Worm (Caenorhabditis elegans) whole organism, young adult: ENCODE data around the gene srg-36.

Experiments
- B0035.1 ChIP-seq: sonication (generic microtip); optimal IDR thresholded peaks from 2 replicates; lab custom pipeline; 2016; ENCODE audit warnings: missing genetic modification characterization, mild to moderate bottlenecking, missing compliant biosample characterization, missing genotype, missing genetic modification reagents
- B0336.3 ChIP-seq: fragments of 200-800 bp; sonication (Bioruptor generic); IDR thresholded peaks from 2 replicates; pipeline ENCODE4 v1.3.6; 2022; ENCODE audit warnings: missing genetic modification characterization, missing compliant biosample characterization
- D2030.7 ChIP-seq: fragments of 200-800 bp; sonication (Bioruptor generic); IDR thresholded peaks from 2 replicates; pipeline ENCODE4 v1.3.6; 2022; ENCODE audit warnings: missing genetic modification reagents, missing genetic modification characterization, missing compliant biosample characterization
- F33H1.4 ChIP-seq: fragments of 200-800 bp; sonication (Bioruptor generic); IDR thresholded peaks from 2 replicates; pipeline ENCODE4 v1.3.6; 2022; ENCODE audit warnings: missing genetic modification reagents, missing genetic modification characterization, missing compliant biosample characterization
- F49E8.2 ChIP-seq: sonication (generic microtip); optimal IDR thresholded peaks from 3 replicates; lab custom pipeline; 2017; ENCODE audit warnings: missing genetic modification characterization, mild to moderate bottlenecking, missing compliant biosample characterization, antibody characterized with exemption, moderate library complexity; ENCODE audit not compliant: insufficient read depth
- Y67H2A.10 ChIP-seq: fragments of 200-800 bp; sonication (Bioruptor generic); conservative IDR thresholded peaks from 2 replicates; pipeline ENCODE4 v1.3.6; 2022; ENCODE audit warnings: missing genetic modification reagents, missing genetic modification characterization, missing compliant biosample characterization
- Y79H2A.3 ChIP-seq: fragments of 200-800 bp; sonication (Bioruptor generic); conservative IDR thresholded peaks from 2 replicates; pipeline ENCODE4 v1.3.6; 2022; ENCODE audit warnings: missing genetic modification reagents, missing genetic modification characterization, missing compliant biosample characterization
- ZK185.1 ChIP-seq: sonication (generic microtip); optimal IDR thresholded peaks from 2 replicates; lab custom pipeline; 2016; ENCODE audit warnings: mild to moderate bottlenecking, missing genetic modification characterization, missing compliant biosample characterization; ENCODE audit not compliant: poor library complexity, severe bottlenecking
- akir-1 ChIP-seq: fragments of 200-800 bp; sonication (Bioruptor generic); optimal IDR thresholded peaks from 2 replicates; lab custom pipeline; 2018; ENCODE audit warnings: mild to moderate bottlenecking, missing genetic modification characterization, moderate library complexity, missing compliant biosample characterization
- aptf-3 ChIP-seq: fragments of 200-800 bp; sonication (Bioruptor generic); IDR thresholded peaks from 2 replicates; pipeline ENCODE4 v1.3.6; 2022; ENCODE audit warnings: missing genetic modification characterization, missing compliant biosample characterization
- ccch-3 ChIP-seq: fragments of 200-800 bp; sonication (Bioruptor generic); optimal IDR thresholded peaks from 2 replicates; lab custom pipeline; 2018; ENCODE audit warnings: mild to moderate bottlenecking, missing genetic modification characterization, missing compliant biosample characterization
- cebp-1 ChIP-seq, 2 experiments: fragments of 200-800 bp in 1 of 2; sonication (Bioruptor generic) in 1 of 2; sonication (generic microtip) in 1 of 2; IDR thresholded peaks in 1 of 2; optimal IDR thresholded peaks in 1 of 2; 2 replicates each; pipeline versions ENCODE4 v1.3.6 to Lab custom; 2017 to 2022; ENCODE audit warnings: missing compliant biosample characterization in 2 of 2, missing genetic modification characterization in 2 of 2, mild to moderate bottlenecking in 1 of 2, missing genetic modification reagents in 1 of 2, moderate library complexity in 1 of 2
- ceh-100 ChIP-seq: fragments of 200-800 bp; sonication (Bioruptor generic); IDR thresholded peaks from 2 replicates; pipeline ENCODE4 v1.3.6; 2022; ENCODE audit warnings: missing genetic modification reagents, missing genetic modification characterization, missing compliant biosample characterization
- ceh-40 ChIP-seq: fragments of 200-800 bp; sonication (Bioruptor generic); IDR thresholded peaks from 2 replicates; pipeline ENCODE4 v1.3.6; 2022; ENCODE audit warnings: missing genetic modification characterization, missing compliant biosample characterization
- dpl-1 ChIP-seq: fragments of 150-350 bp; optimal IDR thresholded peaks from 2 replicates; lab custom pipeline; 2014; ENCODE audit warnings: missing biosample characterization, missing genetic modification reagents, missing genetic modification characterization
- efl-1 ChIP-seq: fragments of 150-350 bp; optimal IDR thresholded peaks from 2 replicates; lab custom pipeline; 2014; ENCODE audit warnings: missing biosample characterization, missing genetic modification reagents, missing genetic modification characterization
- egl-44 ChIP-seq: fragments of 200-800 bp; sonication (Bioruptor generic); IDR thresholded peaks from 2 replicates; pipeline ENCODE4 v1.3.6; 2022; ENCODE audit warnings: missing genetic modification reagents, missing genetic modification characterization, missing compliant biosample characterization
- ekl-4 ChIP-seq: fragments of 200-800 bp; sonication (Bioruptor generic); IDR thresholded peaks from 2 replicates; pipeline ENCODE4 v1.3.6; 2022; ENCODE audit warnings: missing genetic modification reagents, missing genetic modification characterization, missing compliant biosample characterization
- hlh-26 ChIP-seq: fragments of 200-800 bp; sonication (Bioruptor generic); conservative IDR thresholded peaks from 2 replicates; pipeline ENCODE4 v1.3.6; 2022; ENCODE audit warnings: missing genetic modification reagents, missing genetic modification characterization, missing compliant biosample characterization
- hmg-1.2 ChIP-seq: fragments of 200-800 bp; sonication (Bioruptor generic); IDR thresholded peaks from 2 replicates; pipeline ENCODE4 v1.3.6; 2022; ENCODE audit warnings: missing genetic modification reagents, missing genetic modification characterization, missing compliant biosample characterization
- lag-1 ChIP-seq: fragments of 200-800 bp; sonication (Bioruptor generic); IDR thresholded peaks from 2 replicates; pipeline ENCODE4 v1.3.6; 2022; ENCODE audit warnings: missing genetic modification reagents, missing genetic modification characterization, missing compliant biosample characterization
- madf-10 ChIP-seq: sonication (generic microtip); optimal IDR thresholded peaks from 2 replicates; lab custom pipeline; 2016; ENCODE audit warnings: mild to moderate bottlenecking, missing genetic modification characterization, missing compliant biosample characterization
- madf-6 ChIP-seq: fragments of 200-800 bp; sonication (Bioruptor generic); IDR thresholded peaks from 2 replicates; pipeline ENCODE4 v1.3.6; 2022; ENCODE audit warnings: missing genetic modification reagents, missing genetic modification characterization, missing compliant biosample characterization
- madf-8 ChIP-seq: fragments of 200-800 bp; sonication (Bioruptor generic); conservative IDR thresholded peaks from 2 replicates; pipeline ENCODE4 v1.3.6; 2022; ENCODE audit warnings: missing genetic modification reagents, missing genetic modification characterization, missing compliant biosample characterization
- nhr-120 ChIP-seq: fragments of 200-800 bp; sonication (Bioruptor generic); IDR thresholded peaks from 2 replicates; pipeline ENCODE4 v1.3.6; 2022; ENCODE audit warnings: missing genetic modification characterization, missing compliant biosample characterization
- pbrm-1 ChIP-seq: fragments of 200-800 bp; sonication (Bioruptor generic); IDR thresholded peaks from 2 replicates; pipeline ENCODE4 v1.3.6; 2022; ENCODE audit warnings: missing genetic modification reagents, missing genetic modification characterization, missing compliant biosample characterization
- repo-1 ChIP-seq: sonication (generic microtip); optimal IDR thresholded peaks from 2 replicates; lab custom pipeline; 2017; ENCODE audit warnings: mild to moderate bottlenecking, missing genetic modification characterization, missing compliant biosample characterization
- sdz-38 ChIP-seq: sonication (generic microtip); optimal IDR thresholded peaks from 2 replicates; lab custom pipeline; 2016; ENCODE audit warnings: missing genotype, missing genetic modification characterization, missing compliant biosample characterization
- snpc-1.3 ChIP-seq: sonication (generic microtip); optimal IDR thresholded peaks from 2 replicates; lab custom pipeline; 2017; ENCODE audit warnings: missing genetic modification characterization, mild to moderate bottlenecking, missing compliant biosample characterization, antibody characterized with exemption, moderate library complexity, missing genotype, missing genetic modification reagents; ENCODE audit not compliant: insufficient read depth
- sptf-2 ChIP-seq: fragments of 200-800 bp; sonication (Bioruptor generic); optimal IDR thresholded peaks from 2 replicates; lab custom pipeline; 2018; ENCODE audit warnings: mild to moderate bottlenecking, missing genetic modification characterization, missing compliant biosample characterization
- tlf-1 ChIP-seq: fragments of 200-800 bp; sonication (Bioruptor generic); optimal IDR thresholded peaks from 2 replicates; lab custom pipeline; 2018; ENCODE audit warnings: mild to moderate bottlenecking, missing genetic modification characterization, missing compliant biosample characterization
- unc-130 ChIP-seq: sonication (generic microtip); optimal IDR thresholded peaks from 2 replicates; lab custom pipeline; 2016; ENCODE audit warnings: missing genetic modification reagents, missing genetic modification characterization, missing compliant biosample characterization
- xnd-1 ChIP-seq: sonication (generic microtip); optimal IDR thresholded peaks from 2 replicates; lab custom pipeline; 2016; ENCODE audit warnings: missing genotype, missing genetic modification reagents, missing genetic modification characterization, missing compliant biosample characterization
- ztf-18 ChIP-seq: sonication (generic microtip); optimal IDR thresholded peaks from 2 replicates; lab custom pipeline; 2016; ENCODE audit warnings: missing genotype, mild to moderate bottlenecking, missing genetic modification characterization, missing compliant biosample characterization
- ztf-22 ChIP-seq: fragments of 200-800 bp; sonication (Bioruptor generic); optimal IDR thresholded peaks from 2 replicates; lab custom pipeline; 2018; ENCODE audit warnings: mild to moderate bottlenecking, missing genetic modification characterization, moderate library complexity, missing compliant biosample characterization
- ztf-6 ChIP-seq: fragments of 200-800 bp; sonication (Bioruptor generic); IDR thresholded peaks from 2 replicates; pipeline ENCODE4 v1.3.6; 2022; ENCODE audit warnings: missing genetic modification reagents, missing genetic modification characterization, missing compliant biosample characterization

The srg-36 gene

ce11 chrX:14252042-14252441 is 17.8 kb upstream of the srg-36 start, which contains the start of gene E02H4.6:
Gene E02H4.6, minus strand, starts transcription at chrX:14252142.
- no peak for TF ChIP-seq Y79H2A.3 (GFP tag; lab: Robert Waterston, UW)
- no peak for TF ChIP-seq ekl-4 (GFP tag; lab: Robert Waterston, UW)
- TF ChIP-seq B0336.3 (GFP tag; lab: Robert Waterston, UW) = no peak
- no peak for TF ChIP-seq B0035.1 (tag; lab: Kevin White, UChicago)
- TF ChIP-seq sdz-38 = no peak
- no peak for TF ChIP-seq D2030.7 (GFP tag; lab: Robert Waterston, UW)
- no peak for TF ChIP-seq unc-130 (GFP tag; lab: Kevin White, UChicago)
- no peak for TF ChIP-seq madf-10 (tag; lab: Kevin White, UChicago)
- no peak for TF ChIP-seq sptf-2 (GFP tag; lab: Kevin White, UChicago)
- no peak for TF ChIP-seq F33H1.4 (GFP tag; lab: Robert Waterston, UW)
- TF ChIP-seq aptf-3 (GFP tag; lab: Robert Waterston, UW) = no peak
- TF ChIP-seq, all 124 proteins: peak for 0

DNA sequence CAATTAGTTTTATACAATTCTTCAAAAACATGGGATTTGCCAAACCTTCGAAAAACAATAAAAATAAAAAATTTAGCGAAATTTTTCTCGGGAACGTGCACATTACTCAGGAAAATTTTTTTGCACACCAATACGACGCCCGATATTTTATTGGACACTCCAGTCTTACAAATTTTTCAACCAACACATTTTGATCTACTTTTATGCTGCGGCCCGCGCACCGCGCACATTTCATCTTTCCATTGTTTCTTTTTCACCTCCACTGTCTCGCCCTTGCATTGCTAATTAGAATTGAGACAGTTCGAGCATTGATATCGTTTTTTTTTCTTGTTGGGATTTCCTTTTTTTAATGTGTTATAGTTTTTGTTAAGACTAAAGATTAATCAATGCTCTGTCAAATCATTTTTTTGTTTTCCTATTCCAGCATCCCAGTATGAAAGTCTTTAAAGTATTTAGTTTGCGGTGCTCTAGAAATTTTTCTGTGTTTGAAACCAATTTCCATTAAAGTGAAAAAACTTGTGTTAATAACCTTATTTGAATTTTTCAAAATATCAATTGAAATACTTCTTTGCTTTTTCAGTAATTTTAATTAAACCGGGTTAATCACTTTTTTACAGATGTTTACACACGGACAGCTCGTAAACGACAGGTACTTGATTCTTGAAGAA is 13.3 kb upstream of the srg-36 start, which contains the start of gene K04C1.5:
K04C1.5 (plus strand) TSS at position 618 of the 668 bp plus-strand sequence.
- TF ChIP-seq F49E8.2 (tag; lab: Kevin White, UChicago) (no peak), akir-1 (GFP tag; lab: Kevin White, UChicago) (no peak), egl-44 (GFP tag; lab: Robert Waterston, UW) (no peak), ccch-3 (GFP tag; lab: Kevin White, UChicago) (no peak), hlh-26 (no peak), dpl-1 (GFP tag; lab: Kevin White, UChicago) (peak; percentile 48), Y67H2A.10 (no peak), repo-1 (tag; lab: Kevin White, UChicago) (no peak), tlf-1 (GFP tag; lab: Kevin White, UChicago) (no peak), xnd-1 (tag; lab: Kevin White, UChicago) (peak; percentile 17), madf-8 (GFP tag; lab: Robert Waterston, UW) (peak; percentile 56; the same call in 1 of the 2 replicates), ceh-40 (GFP tag; lab: Robert Waterston, UW) (no peak), hmg-1.2 (GFP tag; lab: Robert Waterston, UW) (no peak; the same call in 1 of the 2 replicates), ztf-6 (GFP tag; lab: Robert Waterston, UW) (no peak), nhr-120 (GFP tag; lab: Robert Waterston, UW) (no peak), efl-1 (GFP tag; lab: Kevin White, UChicago) (peak; percentile 77), snpc-1.3 (tag; lab: Kevin White, UChicago) (no peak), ceh-100 (GFP tag; lab: Robert Waterston, UW) (no peak), lag-1 (GFP tag; lab: Robert Waterston, UW) (no peak), pbrm-1 (GFP tag; lab: Robert Waterston, UW) (no peak), madf-6 (GFP tag; lab: Robert Waterston, UW) (peak; percentile 77), ztf-22 (GFP tag; lab: Kevin White, UChicago) (no peak), cebp-1 (GFP tag; IDR thresholded peaks at IDR 0.05; lab: Robert Waterston, UW) (no peak), cebp-1 (tag; optimal IDR thresholded peaks at IDR 0.05; lab: Kevin White, UChicago) (no peak), ZK185.1 (tag; lab: Kevin White, UChicago) (no peak), ztf-18 (tag; lab: Kevin White, UChicago) (no peak), D2030.7 (GFP tag; lab: Robert Waterston, UW) (peak; percentile 28; the same call in 1 of the 2 replicates)
- TF ChIP-seq, all 124 proteins: peak for 6
